Fruit fly (Drosophila melanogaster) whole organism, embryonic: Measurements from ENCODE around the gene CG31639.

Experiments
- Aef1 ChIP-seq: fragments of 200-800 bp; sonication (Bioruptor generic); IDR thresholded peaks from 3 replicates; pipeline ENCODE4 v1.3.6; 2022; ENCODE audit warnings: missing biosample characterization, missing genetic modification characterization
- CG10209 ChIP-seq: fragments of 200-800 bp; sonication (Bioruptor generic); optimal IDR thresholded peaks from 3 replicates; lab custom pipeline; 2017; ENCODE audit warnings: missing biosample characterization, mild to moderate bottlenecking, missing genetic modification characterization, missing genetic modification reagents
- CG10267 ChIP-seq: fragments of 200-800 bp; sonication (Bioruptor generic); optimal IDR thresholded peaks from 2 replicates; lab custom pipeline; 2018; ENCODE audit warnings: missing biosample characterization, mild to moderate bottlenecking, missing genetic modification characterization, moderate library complexity
- CG11723 ChIP-seq: fragments of 200-800 bp; sonication (Bioruptor generic); optimal IDR thresholded peaks from 2 replicates; lab custom pipeline; 2017; ENCODE audit warnings: missing biosample characterization, mild to moderate bottlenecking, missing genetic modification characterization
- CG12219 ChIP-seq: fragments of 200-800 bp; sonication (Bioruptor generic); optimal IDR thresholded peaks from 3 replicates; lab custom pipeline; 2018; ENCODE audit warnings: missing biosample characterization, mild to moderate bottlenecking, missing genetic modification characterization
- CG15073 ChIP-seq: fragments of 200-800 bp; sonication (Bioruptor generic); optimal IDR thresholded peaks from 2 replicates; lab custom pipeline; 2016; ENCODE audit warnings: missing biosample characterization, missing genetic modification characterization
- CG17186 ChIP-seq: fragments of 200-800 bp; sonication (Bioruptor generic); optimal IDR thresholded peaks from 3 replicates; lab custom pipeline; 2017; ENCODE audit warnings: missing biosample characterization, missing genetic modification reagents, missing genetic modification characterization
- CG30020 ChIP-seq: fragments of 200-800 bp; optimal IDR thresholded peaks from 2 replicates; lab custom pipeline; 2019; ENCODE audit warnings: missing biosample characterization, mild to moderate bottlenecking, missing genetic modification characterization, moderate library complexity
- CG3281 ChIP-seq: fragments of 200-800 bp; sonication (Bioruptor generic); optimal IDR thresholded peaks from 3 replicates; lab custom pipeline; 2017; ENCODE audit warnings: missing biosample characterization, mild to moderate bottlenecking, missing genetic modification characterization
- CG34224 ChIP-seq: fragments of 200-800 bp; sonication (Bioruptor generic); IDR thresholded peaks from 3 replicates; pipeline ENCODE4 v1.3.6; 2022; ENCODE audit warnings: missing biosample characterization, missing genetic modification characterization; ENCODE audit not compliant: partially characterized antibody
- CG3847 ChIP-seq: fragments of 200-800 bp; sonication (Bioruptor generic); IDR thresholded peaks from 2 replicates; pipeline ENCODE4 v1.3.6; 2022; ENCODE audit warnings: missing biosample characterization, missing genetic modification characterization
- CG4360 ChIP-seq: fragments of 200-800 bp; sonication (Bioruptor generic); IDR thresholded peaks from 2 replicates; pipeline ENCODE4 v1.3.6; 2022; ENCODE audit warnings: missing biosample characterization, missing genetic modification characterization
- CG6254 ChIP-seq: fragments of 200-800 bp; sonication (Bioruptor generic); optimal IDR thresholded peaks from 3 replicates; lab custom pipeline; 2017; ENCODE audit warnings: mild to moderate bottlenecking, missing biosample characterization, missing genetic modification reagents, missing genetic modification characterization
- CG7786 ChIP-seq: fragments of 200-800 bp; sonication (Bioruptor generic); optimal IDR thresholded peaks from 2 replicates; lab custom pipeline; 2016; ENCODE audit warnings: missing biosample characterization, missing genetic modification characterization
- CrebB ChIP-seq: fragments of 200-800 bp; sonication (Bioruptor generic); optimal IDR thresholded peaks from 3 replicates; lab custom pipeline; 2018; ENCODE audit warnings: missing biosample characterization, mild to moderate bottlenecking, missing genetic modification characterization
- Dp ChIP-seq: fragments of 200-800 bp; sonication (Bioruptor generic); optimal IDR thresholded peaks from 2 replicates; lab custom pipeline; 2018; ENCODE audit warnings: missing biosample characterization, mild to moderate bottlenecking, missing genetic modification characterization, moderate library complexity
- H15 ChIP-seq: fragments of 200-800 bp; sonication (Bioruptor generic); IDR thresholded peaks from 3 replicates; pipeline ENCODE4 v1.3.6; 2022; ENCODE audit warnings: missing biosample characterization, missing genetic modification characterization
- HLH4C ChIP-seq: fragments of 200-800 bp; sonication (Bioruptor generic); IDR thresholded peaks from 3 replicates; pipeline ENCODE4 v1.3.6; 2022; ENCODE audit warnings: missing biosample characterization, missing genetic modification characterization; ENCODE audit not compliant: partially characterized antibody
- Hmr ChIP-seq: fragments of 200-800 bp; sonication (Bioruptor generic); optimal IDR thresholded peaks from 3 replicates; lab custom pipeline; 2017; ENCODE audit warnings: mild to moderate bottlenecking, missing biosample characterization, missing genetic modification reagents, missing genetic modification characterization
- Hr51 ChIP-seq, 2 experiments: fragments of 200-800 bp; sonication (Bioruptor generic); optimal IDR thresholded peaks; 2 replicates in 1 of 2; 3 replicates in 1 of 2; lab custom pipeline; 2016 to 2018; ENCODE audit warnings: missing biosample characterization in 2 of 2, missing genetic modification characterization in 2 of 2, mild to moderate bottlenecking in 1 of 2, moderate library complexity in 1 of 2
- Lim3 ChIP-seq: fragments of 200-800 bp; sonication (Bioruptor generic); IDR thresholded peaks from 2 replicates; pipeline ENCODE4 v1.3.6; 2022; ENCODE audit warnings: missing biosample characterization, missing genetic modification characterization
- Med ChIP-seq: fragments of 200-800 bp; sonication (Bioruptor generic); peaks from one replicate; lab custom pipeline; 2016; ENCODE audit warnings: missing biosample characterization, missing genetic modification characterization, mild to moderate bottlenecking, inconsistent platforms, moderate library complexity
- NfI ChIP-seq: fragments of 200-800 bp; sonication (Bioruptor generic); optimal IDR thresholded peaks from 3 replicates; lab custom pipeline; 2018; ENCODE audit warnings: missing biosample characterization, mild to moderate bottlenecking, missing genetic modification characterization, moderate library complexity
- Opbp ChIP-seq: fragments of 200-800 bp; sonication (Bioruptor generic); IDR thresholded peaks from 3 replicates; pipeline ENCODE4 v1.3.6; 2022; ENCODE audit warnings: missing biosample characterization, missing genetic modification characterization; ENCODE audit not compliant: partially characterized antibody
- Sox100B ChIP-seq: fragments of 200-800 bp; sonication (Bioruptor generic); optimal IDR thresholded peaks from 3 replicates; lab custom pipeline; 2018; ENCODE audit warnings: missing biosample characterization, mild to moderate bottlenecking, missing genetic modification characterization
- Sox102F ChIP-seq: fragments of 200-800 bp; sonication (Bioruptor generic); optimal IDR thresholded peaks from 2 replicates; lab custom pipeline; 2018; ENCODE audit warnings: missing biosample characterization, mild to moderate bottlenecking, missing genetic modification characterization, moderate library complexity
- Stat92E ChIP-seq, 3 experiments: fragments of >200 bp in 2 of 3; fragments of 200-800 bp in 1 of 3; sonication (Bioruptor generic) in 1 of 3; optimal IDR thresholded peaks; 2 replicates each; lab custom pipeline; 2017 to 2019; ENCODE audit warnings: missing biosample characterization in 3 of 3, missing genetic modification characterization in 3 of 3, mild to moderate bottlenecking in 1 of 3, moderate library complexity in 1 of 3
- ab ChIP-seq: fragments of 200-800 bp; sonication (Bioruptor generic); optimal IDR thresholded peaks from 2 replicates; lab custom pipeline; 2016; ENCODE audit warnings: missing biosample characterization, missing genetic modification characterization
- bigmax ChIP-seq: fragments of 200-800 bp; sonication (Bioruptor generic); optimal IDR thresholded peaks from 2 replicates; lab custom pipeline; 2018; ENCODE audit warnings: missing biosample characterization, mild to moderate bottlenecking, missing genetic modification characterization
- cad ChIP-seq: fragments of >200 bp; optimal IDR thresholded peaks from 2 replicates; lab custom pipeline; 2017; ENCODE audit warnings: missing biosample characterization, missing genetic modification characterization
- chm ChIP-seq: fragments of 200-800 bp; sonication (Bioruptor generic); IDR thresholded peaks from 2 replicates; pipeline ENCODE4 v1.3.6; 2022; ENCODE audit warnings: missing biosample characterization, missing genetic modification characterization
- corto ChIP-seq: fragments of 200-800 bp; sonication (Bioruptor generic); optimal IDR thresholded peaks from 2 replicates; lab custom pipeline; 2016; ENCODE audit warnings: missing biosample characterization, mild to moderate bottlenecking, missing genetic modification characterization, moderate library complexity
- crp ChIP-seq, 2 experiments: fragments of 200-800 bp; sonication (Bioruptor generic); optimal IDR thresholded peaks; 2 replicates in 1 of 2; 3 replicates in 1 of 2; lab custom pipeline; 2017; ENCODE audit warnings: missing biosample characterization in 2 of 2, missing genetic modification characterization in 2 of 2, mild to moderate bottlenecking in 1 of 2, moderate library complexity in 1 of 2
- fd3F ChIP-seq: fragments of 200-800 bp; sonication (Bioruptor generic); optimal IDR thresholded peaks from 2 replicates; lab custom pipeline; 2018; ENCODE audit warnings: missing biosample characterization, mild to moderate bottlenecking, missing genetic modification characterization, moderate library complexity
- fd64A ChIP-seq: fragments of 200-800 bp; sonication (Bioruptor generic); optimal IDR thresholded peaks from 3 replicates; lab custom pipeline; 2018; ENCODE audit warnings: missing biosample characterization, mild to moderate bottlenecking, missing genetic modification characterization
- fd96Cb ChIP-seq: fragments of 200-800 bp; sonication (Bioruptor generic); optimal IDR thresholded peaks from 2 replicates; lab custom pipeline; 2018; ENCODE audit warnings: missing biosample characterization, mild to moderate bottlenecking, missing genetic modification characterization, moderate library complexity
- gfzf ChIP-seq: fragments of 200-800 bp; sonication (Bioruptor generic); optimal IDR thresholded peaks from 2 replicates; lab custom pipeline; 2016; ENCODE audit warnings: missing biosample characterization, mild to moderate bottlenecking, missing genetic modification characterization, moderate library complexity
- lab ChIP-seq: fragments of 200-800 bp; sonication (Bioruptor generic); optimal IDR thresholded peaks from 3 replicates; lab custom pipeline; 2017; ENCODE audit warnings: missing biosample characterization, missing genetic modification characterization, mild to moderate bottlenecking, moderate library complexity, missing genetic modification reagents
- lola ChIP-seq, 3 experiments: fragments of >200 bp in 2 of 3; fragments of 200-800 bp in 1 of 3; sonication (Bioruptor generic) in 1 of 3; optimal IDR thresholded peaks; 2 replicates each; lab custom pipeline; 2017 to 2019; ENCODE audit warnings: missing biosample characterization in 3 of 3, missing genetic modification characterization in 3 of 3, mild to moderate bottlenecking in 1 of 3, moderate library complexity in 1 of 3
- mam ChIP-seq: fragments of 200-800 bp; sonication (Bioruptor generic); optimal IDR thresholded peaks from 3 replicates; lab custom pipeline; 2016; ENCODE audit warnings: missing biosample characterization, missing genetic modification characterization
- nom ChIP-seq: fragments of 200-800 bp; sonication (Bioruptor generic); optimal IDR thresholded peaks from 2 replicates; lab custom pipeline; 2017; ENCODE audit warnings: missing biosample characterization, missing genetic modification characterization, mild to moderate bottlenecking, moderate library complexity, missing genetic modification reagents
- pros ChIP-seq: fragments of 200-800 bp; sonication (Bioruptor generic); optimal IDR thresholded peaks from 3 replicates; lab custom pipeline; 2019; ENCODE audit warnings: missing biosample characterization, mild to moderate bottlenecking, missing genetic modification characterization, moderate library complexity
- run ChIP-seq: fragments of 200-800 bp; sonication (Bioruptor generic); optimal IDR thresholded peaks from 3 replicates; lab custom pipeline; 2018; ENCODE audit warnings: missing biosample characterization, mild to moderate bottlenecking, missing genetic modification characterization
- sens ChIP-seq: fragments of 200-800 bp; sonication (Bioruptor generic); peaks from one replicate; lab custom pipeline; 2016; ENCODE audit warnings: missing biosample characterization, missing genetic modification characterization
- sna ChIP-seq: fragments of 200-800 bp; sonication (Bioruptor generic); IDR thresholded peaks from 2 replicates; pipeline ENCODE4 v1.3.6; 2022; ENCODE audit warnings: missing biosample characterization, missing genetic modification characterization; ENCODE audit not compliant: partially characterized antibody
- sr ChIP-seq: fragments of 200-800 bp; sonication (Bioruptor generic); IDR thresholded peaks from 3 replicates; pipeline ENCODE4 v1.3.6; 2022; ENCODE audit warnings: missing biosample characterization, missing genetic modification characterization
- trem ChIP-seq: fragments of 200-800 bp; optimal IDR thresholded peaks from 3 replicates; lab custom pipeline; 2019; ENCODE audit warnings: missing biosample characterization, mild to moderate bottlenecking, missing genetic modification characterization, moderate library complexity
- zen2 ChIP-seq: fragments of 200-800 bp; sonication (Bioruptor generic); IDR thresholded peaks from 3 replicates; pipeline ENCODE4 v1.3.6; 2022; ENCODE audit warnings: missing biosample characterization, missing genetic modification characterization; ENCODE audit not compliant: partially characterized antibody
- zfh1 ChIP-seq: fragments of 200-800 bp; sonication (Bioruptor generic); IDR thresholded peaks from 3 replicates; pipeline ENCODE4 v1.3.6; 2022; ENCODE audit warnings: missing biosample characterization, missing genetic modification characterization

The CG31639 gene

DNA sequence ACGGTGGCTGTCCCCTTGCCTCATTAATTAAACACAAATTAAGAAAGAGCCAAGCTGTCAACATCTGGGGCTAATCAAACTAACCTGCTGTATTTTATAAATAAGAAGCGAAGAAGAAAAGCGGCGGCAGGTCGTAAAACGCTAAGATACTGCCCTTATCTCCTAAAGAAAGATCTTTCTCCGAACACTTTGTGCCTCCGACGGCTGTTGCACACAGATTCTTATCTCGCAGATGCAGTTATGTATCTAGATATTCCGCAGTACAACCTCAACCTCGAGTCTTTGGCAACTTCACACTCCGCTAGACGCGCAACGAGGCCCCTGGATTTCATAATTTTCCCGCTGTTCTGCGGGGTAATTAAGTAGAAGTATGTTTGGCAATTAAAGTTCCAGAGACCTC, 25.0 kb upstream of the CG31639 start (continued):
- TF ChIP-seq HLH4C (GFP tag; lab: Robert Waterston, UW), result 0 out of 3 replicates have a peak, but pooled peaks have one; percentile 16
- no peak for TF ChIP-seq CG10267
- no peak for TF ChIP-seq Hmr
- no peak for TF ChIP-seq H15
- no peak for TF ChIP-seq gfzf
- TF ChIP-seq zfh1 (GFP tag; lab: Robert Waterston, UW), result 0 out of 3 replicates have a peak, but pooled peaks have one; percentile 4
- no peak for TF ChIP-seq Hr51 (GFP tag; optimal IDR thresholded peaks at IDR 0.05; lab: Kevin White, UChicago)
- no peak for TF ChIP-seq Sox102F (GFP tag; lab: Kevin White, UChicago)
- no peak for TF ChIP-seq Lim3 (GFP tag; lab: Robert Waterston, UW)
- TF ChIP-seq CrebB, result no peak
- TF ChIP-seq CG12219 (GFP tag; lab: Kevin White, UChicago), result no peak
- TF ChIP-seq CG4360, result no peak
- TF ChIP-seq Med (GFP tag; lab: Kevin White, UChicago), result peak; percentile 12
- no peak for TF ChIP-seq sr (GFP tag; lab: Robert Waterston, UW)
- no peak for TF ChIP-seq CG10209 (GFP tag; lab: Kevin White, UChicago)
- TF ChIP-seq zen2 (GFP tag; lab: Robert Waterston, UW), result no peak
- TF ChIP-seq CG3281 (GFP tag; lab: Kevin White, UChicago), result no peak
- TF ChIP-seq lola (GFP tag; optimal IDR thresholded peaks at IDR 0.05; lab: Kevin White, UChicago), result no peak
- no peak for TF ChIP-seq bigmax
- no peak for TF ChIP-seq crp (GFP tag; optimal IDR thresholded peaks at IDR 0.05; lab: Kevin White, UChicago)
- TF ChIP-seq run (tag; lab: Kevin White, UChicago), result no peak
- TF ChIP-seq Aef1 (GFP tag; lab: Robert Waterston, UW), result no peak
- TF ChIP-seq Sox100B (GFP tag; lab: Kevin White, UChicago), result no peak
- no peak for TF ChIP-seq Opbp (GFP tag; lab: Robert Waterston, UW)
- TF ChIP-seq Stat92E (GFP tag; optimal IDR thresholded peaks at IDR 0.05; lab: Kevin White, UChicago), result peak in 1 of 3 experiments; percentile 39
- no peak for TF ChIP-seq trem (tag; lab: Kevin White, UChicago)
- TF ChIP-seq CG3847 (GFP tag; lab: Robert Waterston, UW), result no peak
- TF ChIP-seq CG15073 (GFP tag; lab: Kevin White, UChicago), result no peak
- no peak for TF ChIP-seq Dp (GFP tag; lab: Kevin White, UChicago)
- TF ChIP-seq sens (GFP tag; lab: Kevin White, UChicago), result peak; percentile 22
- TF ChIP-seq CG17186 (GFP tag; lab: Kevin White, UChicago), result no peak
- peak; percentile 23 for TF ChIP-seq cad (GFP tag; lab: Kevin White, UChicago)
- no peak for TF ChIP-seq sna (GFP tag; lab: Robert Waterston, UW)
- TF ChIP-seq CG11723, result no peak
- TF ChIP-seq chm (GFP tag; lab: Robert Waterston, UW), result no peak
- no peak for TF ChIP-seq lab
- peak; percentile 56 for TF ChIP-seq pros (GFP tag; lab: Kevin White, UChicago)
- TF ChIP-seq NfI (GFP tag; lab: Kevin White, UChicago), result no peak
- no peak for TF ChIP-seq ab (GFP tag; lab: Kevin White, UChicago)
- no peak for TF ChIP-seq mam (GFP tag; lab: Kevin White, UChicago)
- TF ChIP-seq nom (GFP tag; lab: Kevin White, UChicago), result no peak
- no peak for TF ChIP-seq CG30020 (tag; lab: Kevin White, UChicago)
- no peak for TF ChIP-seq CG6254 (GFP tag; lab: Kevin White, UChicago)
- no peak for TF ChIP-seq fd64A (GFP tag; lab: Kevin White, UChicago)
- no peak for TF ChIP-seq CG7786 (GFP tag; lab: Kevin White, UChicago)
- TF ChIP-seq CG34224, result no peak
- no peak for TF ChIP-seq fd3F (GFP tag; lab: Kevin White, UChicago)
- no peak for TF ChIP-seq corto
- TF ChIP-seq fd96Cb, result no peak
